Worm (Caenorhabditis elegans) whole organism, L4 larva: ENCODE measurements around the gene ddx-23.

ENCODE experiments used
- R02D3.7 ChIP-seq: fragments of 150-350 bp; sonication (generic microtip); optimal IDR thresholded peaks from 3 replicates; lab custom pipeline; 2014; ENCODE audit warnings: missing biosample characterization, missing genetic modification characterization
- ces-1 ChIP-seq: fragments of 150-350 bp; sonication (generic microtip); optimal IDR thresholded peaks from 4 replicates; lab custom pipeline; 2014; ENCODE audit warnings: missing biosample characterization, missing genetic modification reagents, missing genetic modification characterization
- fos-1 ChIP-seq: fragments of 150-350 bp; optimal IDR thresholded peaks from 2 replicates; lab custom pipeline; 2014; ENCODE audit warnings: missing biosample characterization, missing genetic modification characterization
- lin-15B ChIP-seq: fragments of 150-350 bp; sonication (generic microtip); optimal IDR thresholded peaks from 3 replicates; lab custom pipeline; 2014; ENCODE audit warnings: missing biosample characterization, missing genetic modification characterization
- lin-39 ChIP-seq: fragments of 150-350 bp; optimal IDR thresholded peaks from 2 replicates; lab custom pipeline; 2014; ENCODE audit warnings: missing biosample characterization, missing genetic modification reagents, missing genetic modification characterization
- nhr-11 ChIP-seq: fragments of 150-350 bp; optimal IDR thresholded peaks from 2 replicates; lab custom pipeline; 2014; ENCODE audit warnings: missing biosample characterization, missing genetic modification characterization
- nhr-6 ChIP-seq: fragments of 150-350 bp; optimal IDR thresholded peaks from 2 replicates; lab custom pipeline; 2014; ENCODE audit warnings: missing biosample characterization, missing genetic modification characterization
- php-3 ChIP-seq: fragments of 200-800 bp; sonication (Bioruptor generic); IDR thresholded peaks from 2 replicates; pipeline ENCODE4 v1.3.6; 2022; ENCODE audit warnings: missing genetic modification reagents, missing genetic modification characterization, missing compliant biosample characterization
- unc-39 ChIP-seq: sonication (generic microtip); optimal IDR thresholded peaks from 2 replicates; lab custom pipeline; 2017; ENCODE audit warnings: missing biosample characterization, missing genetic modification characterization

DNA sequence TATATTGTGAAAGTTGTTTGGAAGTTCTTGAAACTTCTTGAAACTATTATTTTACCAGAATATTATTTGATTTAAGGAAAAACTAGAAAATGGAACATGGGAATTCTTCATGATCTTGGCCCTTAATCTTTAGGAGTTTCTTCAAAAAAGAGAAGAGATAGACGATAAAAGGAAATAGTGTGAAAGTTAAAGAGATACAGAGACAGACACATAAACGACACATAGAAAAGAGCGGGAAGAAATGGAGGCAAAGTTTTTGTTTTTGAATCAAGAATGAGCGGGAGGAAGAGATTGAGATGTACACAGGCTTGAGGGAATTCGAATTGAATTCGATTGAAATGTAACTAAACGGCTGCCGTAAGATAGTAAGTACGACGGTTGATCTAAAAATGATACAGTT lies 44.4 kb upstream of the ddx-23 start:
- TF ChIP-seq nhr-11 (tag; lab: Kevin White, UChicago) (no peak), fos-1 (tag; lab: Kevin White, UChicago) (no peak), lin-39 (tag; lab: Kevin White, UChicago) (no peak), R02D3.7 (no peak), ces-1 (GFP tag; lab: Kevin White, UChicago) (no peak), unc-39 (no peak), php-3 (GFP tag; lab: Robert Waterston, UW) (no peak), nhr-6 (tag; lab: Kevin White, UChicago) (no peak), lin-15B (tag; lab: Kevin White, UChicago) (no peak)
